Worm (Caenorhabditis elegans) whole organism, mixed stage, embryonic: ENCODE results near the gene spp-5.

Experiments
- elt-3 ChIP-seq: fragments of 150-350 bp; optimal IDR thresholded peaks from 2 replicates; lab custom pipeline; 2014; ENCODE audit warnings: missing biosample characterization, missing genetic modification characterization
- ham-2 ChIP-seq: fragments of 200-800 bp; sonication (Bioruptor generic); optimal IDR thresholded peaks from 2 replicates; lab custom pipeline; 2018; ENCODE audit warnings: mild to moderate bottlenecking, missing genetic modification characterization, missing compliant biosample characterization
- nhr-12 ChIP-seq: fragments of 150-350 bp; optimal IDR thresholded peaks from 2 replicates; lab custom pipeline; 2014; ENCODE audit warnings: missing biosample characterization, missing genetic modification characterization
- nhr-237 ChIP-seq: fragments of 150-350 bp; optimal IDR thresholded peaks from 2 replicates; lab custom pipeline; 2014; ENCODE audit warnings: missing biosample characterization, missing genetic modification characterization
- nhr-28 ChIP-seq: fragments of 150-350 bp; optimal IDR thresholded peaks from 2 replicates; lab custom pipeline; 2014; ENCODE audit warnings: missing biosample characterization, missing genetic modification characterization
- pha-4 ChIP-seq: fragments of 150-350 bp; optimal IDR thresholded peaks from 2 replicates; lab custom pipeline; 2018; ENCODE audit warnings: missing biosample characterization, missing genetic modification reagents, missing genetic modification characterization
- snpc-4 ChIP-seq: fragments of 150-350 bp; optimal IDR thresholded peaks from 2 replicates; lab custom pipeline; 2014; ENCODE audit warnings: missing biosample characterization, missing genetic modification characterization
- unc-62 ChIP-seq: fragments of 150-350 bp; optimal IDR thresholded peaks from 2 replicates; lab custom pipeline; 2014; ENCODE audit warnings: missing biosample characterization, missing genetic modification reagents, missing genetic modification characterization

DNA sequence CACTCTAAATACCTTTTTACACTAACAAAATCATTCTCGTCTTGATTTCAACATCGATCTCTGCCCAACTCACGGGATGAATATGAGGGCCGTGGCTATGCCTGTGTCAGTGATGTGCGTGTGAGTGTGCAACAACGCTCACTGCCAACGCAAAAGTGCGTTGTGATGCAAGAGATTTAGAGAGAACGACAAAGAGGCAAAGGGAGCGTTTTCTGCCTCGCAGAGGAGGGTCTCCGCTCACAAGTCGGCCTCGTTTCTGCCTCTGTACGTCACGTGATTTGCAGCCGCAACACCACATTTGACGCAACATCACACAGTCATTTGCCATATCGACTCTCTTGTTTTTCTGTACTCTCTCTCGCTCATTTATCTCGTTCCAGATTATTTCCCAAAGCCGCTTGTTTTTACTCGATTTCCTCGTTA lies 14.2 kb upstream of the spp-5 start, which contains the start of gene epg-7:
- TF ChIP-seq nhr-237: peak; percentile 77
- TF ChIP-seq elt-3 (tag; lab: Kevin White, UChicago): no peak
- TF ChIP-seq unc-62 (GFP tag; lab: Kevin White, UChicago): peak; percentile 74
- no peak for TF ChIP-seq snpc-4 (tag; lab: Kevin White, UChicago)
- TF ChIP-seq nhr-28 (tag; lab: Kevin White, UChicago): no peak
- peak; percentile 90 for TF ChIP-seq pha-4 (tag; lab: Kevin White, UChicago)
- TF ChIP-seq nhr-12: no peak
- TF ChIP-seq ham-2 (GFP tag; lab: Kevin White, UChicago): peak; percentile 61
